Fruit fly (Drosophila melanogaster) whole organism, embryonic: ENCODE data around the gene dlg1.

Experiments
- Aef1 ChIP-seq: fragments of 200-800 bp; sonication (Bioruptor generic); IDR thresholded peaks from 3 replicates; pipeline ENCODE4 v1.3.6; 2022; ENCODE audit warnings: missing biosample characterization, missing genetic modification characterization
- CG10565 ChIP-seq: fragments of 200-800 bp; sonication (Bioruptor generic); optimal IDR thresholded peaks from 3 replicates; lab custom pipeline; 2016; ENCODE audit warnings: missing biosample characterization, mild to moderate bottlenecking, missing genetic modification characterization
- CG10979 ChIP-seq: fragments of 200-800 bp; sonication (Bioruptor generic); optimal IDR thresholded peaks from 2 replicates; lab custom pipeline; 2018; ENCODE audit warnings: missing biosample characterization, mild to moderate bottlenecking, missing genetic modification characterization, moderate library complexity
- CG12104 ChIP-seq: fragments of 200-800 bp; sonication (Bioruptor generic); optimal IDR thresholded peaks from 3 replicates; lab custom pipeline; 2016; ENCODE audit warnings: missing biosample characterization, missing genetic modification characterization
- CG12299 ChIP-seq: fragments of 200-800 bp; sonication (Bioruptor generic); optimal IDR thresholded peaks from 2 replicates; lab custom pipeline; 2018; ENCODE audit warnings: missing biosample characterization, mild to moderate bottlenecking, missing genetic modification characterization
- CG12659 ChIP-seq: fragments of 200-800 bp; sonication (Bioruptor generic); optimal IDR thresholded peaks from 3 replicates; lab custom pipeline; 2017; ENCODE audit warnings: mild to moderate bottlenecking, missing biosample characterization, missing genetic modification reagents, missing genetic modification characterization
- CG13624 ChIP-seq: fragments of 200-800 bp; sonication (Bioruptor generic); optimal IDR thresholded peaks from 2 replicates; lab custom pipeline; 2016; ENCODE audit warnings: missing biosample characterization, missing genetic modification characterization
- CG1529 ChIP-seq: fragments of 200-800 bp; sonication (Bioruptor generic); optimal IDR thresholded peaks from 3 replicates; lab custom pipeline; 2018; ENCODE audit warnings: missing biosample characterization, missing genetic modification characterization
- CG15601 ChIP-seq: fragments of 200-800 bp; sonication (Bioruptor generic); optimal IDR thresholded peaks from 3 replicates; lab custom pipeline; 2019; ENCODE audit warnings: missing biosample characterization, mild to moderate bottlenecking, missing genetic modification characterization, moderate library complexity
- CG17186 ChIP-seq: fragments of 200-800 bp; sonication (Bioruptor generic); optimal IDR thresholded peaks from 3 replicates; lab custom pipeline; 2017; ENCODE audit warnings: missing biosample characterization, missing genetic modification reagents, missing genetic modification characterization
- CG17612 ChIP-seq: fragments of 200-800 bp; sonication (Bioruptor generic); IDR thresholded peaks from 2 replicates; pipeline ENCODE4 v1.3.6; 2022; ENCODE audit warnings: missing biosample characterization, missing genetic modification characterization
- CG18599 ChIP-seq: fragments of 200-800 bp; sonication (Bioruptor generic); optimal IDR thresholded peaks from 3 replicates; lab custom pipeline; 2017; ENCODE audit warnings: missing biosample characterization, missing genetic modification characterization, mild to moderate bottlenecking, moderate library complexity, missing genetic modification reagents
- CG34422 ChIP-seq: fragments of 200-800 bp; sonication (Bioruptor generic); IDR thresholded peaks from 3 replicates; pipeline ENCODE4 v1.3.6; 2022; ENCODE audit warnings: missing biosample characterization, missing genetic modification characterization
- CG4360 ChIP-seq: fragments of 200-800 bp; sonication (Bioruptor generic); IDR thresholded peaks from 2 replicates; pipeline ENCODE4 v1.3.6; 2022; ENCODE audit warnings: missing biosample characterization, missing genetic modification characterization
- CG6175 ChIP-seq: fragments of 200-800 bp; sonication (Bioruptor generic); IDR thresholded peaks from 3 replicates; pipeline ENCODE4 v1.3.6; 2022; ENCODE audit warnings: missing biosample characterization, missing genetic modification characterization
- CG6254 ChIP-seq: fragments of 200-800 bp; sonication (Bioruptor generic); optimal IDR thresholded peaks from 3 replicates; lab custom pipeline; 2017; ENCODE audit warnings: mild to moderate bottlenecking, missing biosample characterization, missing genetic modification reagents, missing genetic modification characterization
- CG7745 ChIP-seq: fragments of 200-800 bp; sonication (Bioruptor generic); optimal IDR thresholded peaks from 2 replicates; lab custom pipeline; 2018; ENCODE audit warnings: missing biosample characterization, mild to moderate bottlenecking, missing genetic modification characterization, moderate library complexity
- CG7786 ChIP-seq: fragments of 200-800 bp; sonication (Bioruptor generic); optimal IDR thresholded peaks from 2 replicates; lab custom pipeline; 2016; ENCODE audit warnings: missing biosample characterization, missing genetic modification characterization
- CG7987 ChIP-seq: fragments of 200-800 bp; sonication (Bioruptor generic); optimal IDR thresholded peaks from 2 replicates; lab custom pipeline; 2018; ENCODE audit warnings: missing biosample characterization, mild to moderate bottlenecking, missing genetic modification characterization, moderate library complexity
- CG8281 ChIP-seq: fragments of 200-800 bp; sonication (Bioruptor generic); optimal IDR thresholded peaks from 2 replicates; lab custom pipeline; 2018; ENCODE audit warnings: missing biosample characterization, mild to moderate bottlenecking, missing genetic modification characterization, moderate library complexity
- CG9437 ChIP-seq: fragments of 200-800 bp; sonication (Bioruptor generic); optimal IDR thresholded peaks from 2 replicates; lab custom pipeline; 2018; ENCODE audit warnings: missing biosample characterization, mild to moderate bottlenecking, missing genetic modification characterization
- CoRest ChIP-seq: fragments of 200-800 bp; sonication (Bioruptor generic); optimal IDR thresholded peaks from 3 replicates; lab custom pipeline; 2018; ENCODE audit warnings: missing biosample characterization, mild to moderate bottlenecking, missing genetic modification characterization, moderate library complexity
- D ChIP-seq, 2 experiments: fragments of 200-800 bp in 1 of 2; fragments of >200 bp in 1 of 2; sonication (Bioruptor generic) in 1 of 2; optimal IDR thresholded peaks; 2 replicates in 1 of 2; 3 replicates in 1 of 2; lab custom pipeline; 2017; ENCODE audit warnings: mild to moderate bottlenecking in 1 of 2, missing biosample characterization in 1 of 2, missing genetic modification characterization in 1 of 2, missing genetic modification reagents in 1 of 2
- Deaf1 ChIP-seq: fragments of 200-800 bp; optimal IDR thresholded peaks from 3 replicates; lab custom pipeline; 2019; ENCODE audit warnings: missing biosample characterization, mild to moderate bottlenecking, missing genetic modification characterization, moderate library complexity
- Drgx ChIP-seq: fragments of 200-800 bp; sonication (Bioruptor generic); IDR thresholded peaks from 2 replicates; pipeline ENCODE4 v1.3.6; 2022; ENCODE audit warnings: missing biosample characterization, missing genetic modification characterization
- Hmx ChIP-seq: fragments of 200-800 bp; sonication (Bioruptor generic); optimal IDR thresholded peaks from 2 replicates; lab custom pipeline; 2016; ENCODE audit warnings: missing biosample characterization, missing genetic modification characterization
- Jarid2 ChIP-seq: fragments of 200-800 bp; sonication (Bioruptor generic); optimal IDR thresholded peaks from 3 replicates; lab custom pipeline; 2017; ENCODE audit warnings: mild to moderate bottlenecking, missing biosample characterization, missing genetic modification reagents, missing genetic modification characterization
- Six4 ChIP-seq: fragments of 200-800 bp; sonication (Bioruptor generic); optimal IDR thresholded peaks from 2 replicates; lab custom pipeline; 2016; ENCODE audit warnings: missing biosample characterization, missing genetic modification characterization
- Sry-δ ChIP-seq: fragments of 200-800 bp; sonication (Bioruptor generic); optimal IDR thresholded peaks from 2 replicates; lab custom pipeline; 2016; ENCODE audit warnings: missing biosample characterization, missing genetic modification characterization
- YL-1 ChIP-seq: fragments of 200-800 bp; sonication (Bioruptor generic); optimal IDR thresholded peaks from 3 replicates; lab custom pipeline; 2017; ENCODE audit warnings: missing biosample characterization, mild to moderate bottlenecking, missing genetic modification characterization
- bbx ChIP-seq: fragments of 200-800 bp; sonication (Bioruptor generic); IDR thresholded peaks from 2 replicates; pipeline ENCODE4 v1.3.6; 2022; ENCODE audit warnings: missing biosample characterization, missing genetic modification characterization; ENCODE audit not compliant: partially characterized antibody
- bcd ChIP-seq: fragments of 200-800 bp; sonication (Bioruptor generic); optimal IDR thresholded peaks from 2 replicates; lab custom pipeline; 2017; ENCODE audit warnings: missing biosample characterization, mild to moderate bottlenecking, missing genetic modification characterization
- chm ChIP-seq: fragments of 200-800 bp; sonication (Bioruptor generic); IDR thresholded peaks from 2 replicates; pipeline ENCODE4 v1.3.6; 2022; ENCODE audit warnings: missing biosample characterization, missing genetic modification characterization
- croc ChIP-seq: fragments of 200-800 bp; sonication (Bioruptor generic); conservative IDR thresholded peaks from 3 replicates; pipeline ENCODE4 v1.3.6; 2022; ENCODE audit warnings: missing biosample characterization, missing genetic modification characterization
- ems ChIP-seq: fragments of 200-800 bp; sonication (Bioruptor generic); optimal IDR thresholded peaks from 3 replicates; lab custom pipeline; 2016; ENCODE audit warnings: missing biosample characterization, missing genetic modification characterization
- en ChIP-seq: fragments of 200-800 bp; sonication (Bioruptor generic); optimal IDR thresholded peaks from 2 replicates; lab custom pipeline; 2016; ENCODE audit warnings: missing biosample characterization, missing genetic modification characterization
- esg ChIP-seq: fragments of 200-800 bp; sonication (Bioruptor generic); conservative IDR thresholded peaks from 2 replicates; pipeline ENCODE4 v1.3.6; 2022; ENCODE audit warnings: missing biosample characterization, missing genetic modification characterization
- exex ChIP-seq: fragments of 200-800 bp; sonication (Bioruptor generic); optimal IDR thresholded peaks from 4 replicates; lab custom pipeline; 2018; ENCODE audit warnings: missing biosample characterization, mild to moderate bottlenecking, missing genetic modification characterization, moderate library complexity
- fd102C ChIP-seq: fragments of 200-800 bp; sonication (Bioruptor generic); optimal IDR thresholded peaks from 2 replicates; lab custom pipeline; 2018; ENCODE audit warnings: missing biosample characterization, mild to moderate bottlenecking, missing genetic modification characterization, moderate library complexity
- ftz-f1 ChIP-seq: fragments of 200-800 bp; sonication (Bioruptor generic); optimal IDR thresholded peaks from 2 replicates; lab custom pipeline; 2016; ENCODE audit warnings: missing biosample characterization, missing genetic modification characterization
- gem ChIP-seq: fragments of 200-800 bp; sonication (Bioruptor generic); optimal IDR thresholded peaks from 2 replicates; lab custom pipeline; 2019; ENCODE audit warnings: missing biosample characterization, mild to moderate bottlenecking, missing genetic modification characterization, moderate library complexity
- ham ChIP-seq: fragments of 200-800 bp; sonication (Bioruptor generic); IDR thresholded peaks from 2 replicates; pipeline ENCODE4 v1.3.6; 2022; ENCODE audit warnings: missing biosample characterization, missing genetic modification characterization
- lilli ChIP-seq: fragments of 200-800 bp; sonication (Bioruptor generic); optimal IDR thresholded peaks from 3 replicates; lab custom pipeline; 2016; ENCODE audit warnings: missing biosample characterization, missing genetic modification characterization
- mirr ChIP-seq: fragments of 200-800 bp; sonication (Bioruptor generic); optimal IDR thresholded peaks from 3 replicates; lab custom pipeline; 2018; ENCODE audit warnings: missing biosample characterization, mild to moderate bottlenecking, missing genetic modification characterization
- nmo ChIP-seq: fragments of 200-800 bp; sonication (Bioruptor generic); optimal IDR thresholded peaks from 2 replicates; lab custom pipeline; 2018; ENCODE audit warnings: missing biosample characterization, mild to moderate bottlenecking, missing genetic modification characterization, moderate library complexity
- pfk ChIP-seq: fragments of 200-800 bp; sonication (Bioruptor generic); optimal IDR thresholded peaks from 2 replicates; lab custom pipeline; 2018; ENCODE audit warnings: missing biosample characterization, mild to moderate bottlenecking, missing genetic modification characterization, moderate library complexity
- ranshi ChIP-seq: fragments of 200-800 bp; sonication (Bioruptor generic); IDR thresholded peaks from 2 replicates; pipeline ENCODE4 v1.3.6; 2022; ENCODE audit warnings: missing biosample characterization, missing genetic modification characterization
- scrt ChIP-seq: fragments of 200-800 bp; sonication (Bioruptor generic); optimal IDR thresholded peaks from 2 replicates; lab custom pipeline; 2018; ENCODE audit warnings: missing biosample characterization, mild to moderate bottlenecking, missing genetic modification characterization, moderate library complexity
- shn ChIP-seq: fragments of 200-800 bp; sonication (Bioruptor generic); optimal IDR thresholded peaks from 3 replicates; lab custom pipeline; 2016; ENCODE audit warnings: missing biosample characterization, missing genetic modification characterization
- unpg ChIP-seq: fragments of 200-800 bp; sonication (Bioruptor generic); optimal IDR thresholded peaks from 3 replicates; lab custom pipeline; 2018; ENCODE audit warnings: missing biosample characterization, mild to moderate bottlenecking, missing genetic modification characterization, moderate library complexity

The dlg1 gene

dm6 chrX:11351351-11351750, 18.1 kb upstream of the dlg1 start (continued):
- TF ChIP-seq CG12104 (GFP tag; lab: Kevin White, UChicago) (peak; percentile 81), mirr (peak; percentile 92), CG34422 (GFP tag; lab: Robert Waterston, UW) (peak; percentile 97), Deaf1 (peak; percentile 64), CG8281 (tag; lab: Kevin White, UChicago) (peak; percentile 75), pfk (GFP tag; lab: Kevin White, UChicago) (no peak), CG17186 (GFP tag; lab: Kevin White, UChicago) (peak; percentile 65), unpg (peak; percentile 95), ftz-f1 (no peak), CG4360 (GFP tag; lab: Robert Waterston, UW) (peak; percentile 79), CG9437 (GFP tag; lab: Kevin White, UChicago) (peak; percentile 82), D (optimal IDR thresholded peaks at IDR 0.05; lab: Kevin White, UChicago) (no peak), D (GFP tag; optimal IDR thresholded peaks at IDR 0.05; lab: Kevin White, UChicago) (peak; percentile 90), Hmx (GFP tag; lab: Kevin White, UChicago) (peak; percentile 76), Six4 (GFP tag; lab: Kevin White, UChicago) (peak; percentile 88), CG12659 (peak; percentile 94), Sry-δ (peak; percentile 41), shn (GFP tag; lab: Kevin White, UChicago) (peak; percentile 90), bbx (peak; percentile 18; the same call in 1 of the 2 replicates), exex (tag; lab: Kevin White, UChicago) (no peak), nmo (GFP tag; lab: Kevin White, UChicago) (peak; percentile 93), en (GFP tag; lab: Kevin White, UChicago) (peak; percentile 88), lilli (peak; percentile 94), Aef1 (peak; percentile 95), CG15601 (tag; lab: Kevin White, UChicago) (peak; percentile 82), CG6175 (GFP tag; lab: Robert Waterston, UW) (peak; percentile 83; the same call in 2 of the 3 replicates), esg (GFP tag; lab: Robert Waterston, UW) (peak; percentile 93), ham (GFP tag; lab: Robert Waterston, UW) (0 out of 2 replicates have a peak, but pooled peaks have one; percentile 59), CG7987 (GFP tag; lab: Kevin White, UChicago) (peak; percentile 72), scrt (GFP tag; lab: Kevin White, UChicago) (peak; percentile 81), bcd (GFP tag; lab: Kevin White, UChicago) (peak; percentile 92), CG10979 (peak; percentile 87), CoRest (tag; lab: Kevin White, UChicago) (peak; percentile 93), CG7786 (GFP tag; lab: Kevin White, UChicago) (peak; percentile 94), CG17612 (GFP tag; lab: Robert Waterston, UW) (peak; percentile 83), YL-1 (GFP tag; lab: Kevin White, UChicago) (peak; percentile 1), CG1529 (peak; percentile 88), CG7745 (tag; lab: Kevin White, UChicago) (no peak), fd102C (GFP tag; lab: Kevin White, UChicago) (no peak), Drgx (GFP tag; lab: Robert Waterston, UW) (peak; percentile 98), CG18599 (peak; percentile 95), CG13624 (GFP tag; lab: Kevin White, UChicago) (peak; percentile 92), ranshi (peak; percentile 96), ems (GFP tag; lab: Kevin White, UChicago) (peak; percentile 91), croc (GFP tag; lab: Robert Waterston, UW) (peak; percentile 89), CG12299 (tag; lab: Kevin White, UChicago) (peak; percentile 88), Jarid2 (GFP tag; lab: Kevin White, UChicago) (no peak), gem (peak; percentile 93), CG10565 (GFP tag; lab: Kevin White, UChicago) (peak; percentile 61), CG6254 (GFP tag; lab: Kevin White, UChicago) (peak; percentile 81), chm (GFP tag; lab: Robert Waterston, UW) (peak; percentile 97)
